Fruit fly (Drosophila melanogaster) whole organism: ENCODE results near the gene mew.

Experiments used
- CG8478 ChIP-seq: fragments of >200 bp; optimal IDR thresholded peaks from 2 replicates; lab custom pipeline; 2018; ENCODE audit warnings: inconsistent platforms
- Dll ChIP-seq: fragments of >200 bp; optimal IDR thresholded peaks from 2 replicates; lab custom pipeline; 2017
- EcR ChIP-seq, 2 experiments: fragments of >200 bp; optimal IDR thresholded peaks; 2 replicates each; lab custom pipeline; 2017; ENCODE audit warnings: missing biosample characterization in 2 of 2, missing genetic modification characterization in 2 of 2, missing genetic modification reagents in 2 of 2
- pan ChIP-seq: fragments of >200 bp; optimal IDR thresholded peaks from 2 replicates; lab custom pipeline; 2017
- psq ChIP-seq: fragments of >200 bp; optimal IDR thresholded peaks from 2 replicates; lab custom pipeline; 2017
- usp ChIP-seq: fragments of >200 bp; optimal IDR thresholded peaks from 2 replicates; lab custom pipeline; 2017; ENCODE audit warnings: missing biosample characterization, missing genetic modification characterization, mixed read lengths

mew gene

dm6 chrX:13276713-13277112 is 18.4 kb upstream of the mew start:
- TF ChIP-seq usp (GFP tag; lab: Kevin White, UChicago) (no peak), CG8478 (lab: Kevin White, UChicago) (no peak), psq (lab: Kevin White, UChicago) (no peak), EcR (GFP tag; optimal IDR thresholded peaks at IDR 0.05; lab: Kevin White, UChicago) (no peak), pan (no peak)

dm6 chrX:13275139-13275538 is 16.8 kb upstream of the mew start:
- TF ChIP-seq Dll (lab: Kevin White, UChicago) = no peak
- TF ChIP-seq EcR (GFP tag; optimal IDR thresholded peaks at IDR 0.05; lab: Kevin White, UChicago) = no peak

dm6 chrX:13274429-13275095 is 16.3 kb upstream of the mew start:
- TF ChIP-seq usp (GFP tag; lab: Kevin White, UChicago) = no peak
- TF ChIP-seq psq (lab: Kevin White, UChicago) = no peak
- TF ChIP-seq EcR (GFP tag; optimal IDR thresholded peaks at IDR 0.05; lab: Kevin White, UChicago) = no peak

- TF ChIP-seq psq (lab: Kevin White, UChicago) (no peak), CG8478 (lab: Kevin White, UChicago) (no peak), usp (GFP tag; lab: Kevin White, UChicago) (no peak)
Measured at dm6 chrX:13273417-13273816, 15.1 kb upstream of the mew start.

- TF ChIP-seq psq (lab: Kevin White, UChicago) (no peak), CG8478 (lab: Kevin White, UChicago) (no peak), pan (no peak), EcR (GFP tag; optimal IDR thresholded peaks at IDR 0.05; lab: Kevin White, UChicago) (no peak), Dll (lab: Kevin White, UChicago) (no peak), usp (GFP tag; lab: Kevin White, UChicago) (no peak)
Measured at dm6 chrX:13272676-13273233, 14.5 kb upstream of the mew start.

- TF ChIP-seq CG8478 (lab: Kevin White, UChicago) (no peak), psq (lab: Kevin White, UChicago) (no peak), usp (GFP tag; lab: Kevin White, UChicago) (no peak)
Measured at dm6 chrX:13258757-13259067, 422 bp upstream of the mew start, which contains the start of gene comt. TSS of gene comt (plus strand) at chrX:13259021.

- TF ChIP-seq psq (lab: Kevin White, UChicago) (no peak), EcR (GFP tag; optimal IDR thresholded peaks at IDR 0.05; lab: Kevin White, UChicago) (no peak), CG8478 (lab: Kevin White, UChicago) (no peak), usp (GFP tag; lab: Kevin White, UChicago) (no peak), pan (no peak), Dll (lab: Kevin White, UChicago) (no peak)
Measured at dm6 chrX:13256967-13257366, 1.3 kb downstream of the mew start.

dm6 chrX:13254442-13254841 is 3.8 kb downstream of the mew start:
- TF ChIP-seq psq (lab: Kevin White, UChicago) (no peak), CG8478 (lab: Kevin White, UChicago) (no peak), pan (no peak), EcR (GFP tag; optimal IDR thresholded peaks at IDR 0.05; lab: Kevin White, UChicago) (no peak), Dll (lab: Kevin White, UChicago) (no peak), usp (GFP tag; lab: Kevin White, UChicago) (no peak)

dm6 chrX:13253062-13253724 is 5.1 kb downstream of the mew start:
- TF ChIP-seq Dll (lab: Kevin White, UChicago) (no peak), pan (no peak), EcR (GFP tag; optimal IDR thresholded peaks at IDR 0.05; lab: Kevin White, UChicago) (no peak), CG8478 (lab: Kevin White, UChicago) (no peak), psq (lab: Kevin White, UChicago) (no peak), usp (GFP tag; lab: Kevin White, UChicago) (no peak)

dm6 chrX:13251310-13251709 is 7.0 kb downstream of the mew start:
- TF ChIP-seq Dll (lab: Kevin White, UChicago) (no peak), usp (GFP tag; lab: Kevin White, UChicago) (no peak), CG8478 (lab: Kevin White, UChicago) (no peak), EcR (GFP tag; optimal IDR thresholded peaks at IDR 0.05; lab: Kevin White, UChicago) (no peak), pan (no peak), psq (lab: Kevin White, UChicago) (no peak)

- no peak for TF ChIP-seq usp (GFP tag; lab: Kevin White, UChicago)
- TF ChIP-seq CG8478 (lab: Kevin White, UChicago) = no peak
- TF ChIP-seq Dll (lab: Kevin White, UChicago) = no peak
- no peak for TF ChIP-seq EcR (GFP tag; optimal IDR thresholded peaks at IDR 0.05; lab: Kevin White, UChicago)
- TF ChIP-seq psq (lab: Kevin White, UChicago) = no peak
- TF ChIP-seq pan = no peak
Measured at dm6 chrX:13249732-13250395, 8.4 kb downstream of the mew start.

dm6 chrX:13248515-13248914 is 9.8 kb downstream of the mew start:
- TF ChIP-seq EcR (GFP tag; optimal IDR thresholded peaks at IDR 0.05; lab: Kevin White, UChicago) (no peak), usp (GFP tag; lab: Kevin White, UChicago) (no peak), pan (no peak)
